Worm (Caenorhabditis elegans) whole organism, dauer: ENCODE results near the gene idpp-5.

Source experiments
- unc-62 ChIP-seq: sonication (generic microtip); optimal IDR thresholded peaks from 2 replicates; lab custom pipeline; 2017; ENCODE audit warnings: missing biosample characterization, missing genetic modification reagents, missing genetic modification characterization

The idpp-5 gene

DNA sequence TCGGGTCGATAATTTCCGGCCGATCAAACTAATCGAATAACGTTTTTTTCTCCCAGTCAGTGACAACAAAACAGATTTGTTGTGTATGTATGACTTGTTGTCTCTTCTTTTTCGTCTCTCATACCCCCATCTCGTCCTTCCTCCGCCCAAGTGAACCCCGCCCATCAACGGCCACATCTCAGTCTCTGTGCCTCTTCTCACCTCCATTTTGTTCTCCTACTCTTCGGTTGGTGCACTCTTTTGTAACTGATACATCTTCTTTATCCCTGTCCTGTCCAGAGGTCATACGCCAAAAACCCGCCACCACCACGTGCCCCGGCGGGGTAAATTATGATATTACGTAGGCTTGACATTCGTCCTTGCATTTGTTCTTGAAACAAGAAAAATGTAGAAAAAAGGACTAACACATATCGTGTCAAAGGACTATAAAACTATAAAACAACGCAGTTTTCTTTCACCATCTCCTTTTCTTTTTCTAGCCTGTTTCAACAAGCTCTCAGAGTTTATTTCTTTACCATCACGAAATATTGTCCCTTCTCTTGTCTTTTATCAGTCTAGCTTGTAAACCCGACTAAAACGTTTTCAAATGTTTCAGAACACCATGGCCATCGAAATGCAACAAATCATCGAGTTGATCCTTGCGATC is 5.1 kb downstream of the idpp-5 start, which contains the start of gene pmpl-1:
TSS of gene pmpl-1 (plus strand) at position 596 of the 646 bp plus-strand sequence.
- no peak for TF ChIP-seq unc-62 (GFP tag; lab: Kevin White, UChicago)

DNA sequence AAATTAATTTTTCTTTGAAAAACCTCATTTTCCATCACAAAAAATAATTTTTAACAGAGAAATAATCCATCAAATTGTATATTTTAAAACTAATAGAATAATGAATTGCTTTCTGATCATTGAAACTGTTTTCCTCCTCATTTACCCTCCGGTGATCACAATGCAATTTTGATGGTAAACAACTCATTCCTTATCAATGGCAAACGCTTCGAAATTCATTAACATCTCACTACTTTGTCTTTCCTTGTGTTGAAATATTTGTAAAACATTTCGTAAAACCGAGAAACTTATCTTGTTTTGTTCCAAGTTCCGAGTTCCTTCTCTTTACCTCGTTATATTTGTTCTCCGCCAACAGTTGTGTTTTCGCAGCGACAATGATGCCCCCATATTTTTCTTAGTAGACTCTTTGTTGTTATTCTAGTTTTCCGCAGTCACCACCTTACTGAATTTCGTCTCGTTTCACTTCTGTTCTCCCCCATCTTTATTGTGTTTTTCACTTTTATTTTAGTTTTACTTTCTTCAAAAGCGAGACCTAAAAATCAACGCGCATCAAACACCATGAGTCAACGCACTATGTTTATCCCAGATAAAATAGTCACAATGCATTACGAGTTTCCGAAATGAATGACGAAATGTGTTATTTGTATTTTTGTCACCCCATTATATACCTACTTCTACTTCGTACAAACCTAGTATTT is 7.4 kb downstream of the idpp-5 start:
- TF ChIP-seq unc-62 (GFP tag; lab: Kevin White, UChicago), result no peak

- TF ChIP-seq unc-62 (GFP tag; lab: Kevin White, UChicago), result no peak
Measured at ce11 chrX:3783659-3784058, 9.0 kb downstream of the idpp-5 start.

ce11 chrX:3781040-3781439 is 11.6 kb downstream of the idpp-5 start, which contains the start of gene marg-1:
Gene marg-1, minus strand, starts transcription at chrX:3781140.
- no peak for TF ChIP-seq unc-62 (GFP tag; lab: Kevin White, UChicago)

- no peak for TF ChIP-seq unc-62 (GFP tag; lab: Kevin White, UChicago)
Measured at ce11 chrX:3773233-3773632, 19.4 kb downstream of the idpp-5 start.

DNA sequence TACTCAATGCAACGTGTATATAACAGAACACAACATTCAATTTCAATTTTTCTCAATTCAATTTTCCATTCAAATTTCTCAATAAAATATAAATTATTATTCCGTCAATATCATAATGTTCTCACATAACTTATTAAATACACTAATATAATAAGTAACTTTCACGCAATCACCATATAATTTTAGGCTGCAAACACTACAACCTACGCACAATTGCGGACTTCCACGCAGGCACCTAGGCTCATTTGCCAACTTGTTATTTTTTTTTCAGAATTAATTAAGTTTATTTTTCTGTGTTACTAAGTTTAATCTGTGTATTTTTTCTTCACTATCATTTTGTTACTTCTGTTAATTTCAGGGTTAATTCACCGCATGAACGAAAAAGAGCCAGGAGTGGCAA is 20.2 kb downstream of the idpp-5 start, which contains the start of gene F47B7.2:
TSS of gene F47B7.2 (plus strand) at position 358 of the 400 bp plus-strand sequence.
- TF ChIP-seq unc-62 (GFP tag; lab: Kevin White, UChicago), result no peak

ce11 chrX:3768717-3769116 is 23.9 kb downstream of the idpp-5 start, which contains the start of gene F47B7.5:
Gene F47B7.5, minus strand, starts transcription at chrX:3768817.
- TF ChIP-seq unc-62 (GFP tag; lab: Kevin White, UChicago), result no peak

DNA sequence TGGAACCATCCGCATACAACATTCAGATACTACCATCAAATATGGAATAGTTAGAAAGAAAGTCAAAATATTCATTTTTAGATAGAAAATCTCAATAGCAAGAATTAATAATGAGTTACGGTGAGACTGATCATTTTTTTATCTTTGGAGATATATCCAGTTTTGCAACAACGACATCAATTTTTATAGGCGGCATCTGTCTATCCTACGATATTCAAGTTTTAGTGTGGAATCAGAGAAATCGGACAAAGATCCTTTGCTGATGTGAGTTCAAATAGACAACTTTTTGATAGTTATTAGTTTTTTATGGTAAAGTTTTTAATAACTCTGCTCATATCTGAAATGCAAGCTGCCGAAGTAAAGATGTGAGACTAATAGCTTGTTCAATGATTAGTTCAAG is 26.1 kb downstream of the idpp-5 start, which contains the start of gene F47B7.4:
TSS of gene F47B7.4 (minus strand) at position 101 of the 400 bp plus-strand sequence.
- no peak for TF ChIP-seq unc-62 (GFP tag; lab: Kevin White, UChicago)

- no peak for TF ChIP-seq unc-62 (GFP tag; lab: Kevin White, UChicago)
Measured at ce11 chrX:3764295-3764694, 28.3 kb downstream of the idpp-5 start, which contains the start of gene F47B7.3. Gene F47B7.3, minus strand, starts transcription at chrX:3764395.

DNA sequence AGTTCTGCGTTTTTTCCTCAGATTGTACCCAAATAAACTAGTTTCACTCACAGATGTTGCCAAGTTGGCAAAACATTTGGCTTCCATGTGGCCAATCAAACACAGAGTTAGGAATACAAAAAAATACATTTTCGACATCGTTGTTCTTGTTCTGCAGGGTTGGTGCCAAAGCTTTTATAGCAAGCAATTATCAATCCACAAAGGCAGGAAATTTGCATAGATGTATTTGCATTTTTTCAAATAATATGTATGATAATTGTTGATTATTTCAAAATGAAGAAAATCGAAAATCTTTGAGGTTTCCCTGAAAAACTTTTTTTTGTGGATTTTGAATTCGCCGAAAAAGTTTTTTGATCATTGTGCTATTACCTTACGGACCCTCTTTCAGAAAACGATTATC is 30.2 kb downstream of the idpp-5 start, which contains the start of gene T14G12.11:
TSS of gene T14G12.11 (minus strand) at position 138 of the 400 bp plus-strand sequence.
- no peak for TF ChIP-seq unc-62 (GFP tag; lab: Kevin White, UChicago)

- TF ChIP-seq unc-62 (GFP tag; lab: Kevin White, UChicago), result no peak
Measured at ce11 chrX:3759820-3760219, 32.8 kb downstream of the idpp-5 start.

DNA sequence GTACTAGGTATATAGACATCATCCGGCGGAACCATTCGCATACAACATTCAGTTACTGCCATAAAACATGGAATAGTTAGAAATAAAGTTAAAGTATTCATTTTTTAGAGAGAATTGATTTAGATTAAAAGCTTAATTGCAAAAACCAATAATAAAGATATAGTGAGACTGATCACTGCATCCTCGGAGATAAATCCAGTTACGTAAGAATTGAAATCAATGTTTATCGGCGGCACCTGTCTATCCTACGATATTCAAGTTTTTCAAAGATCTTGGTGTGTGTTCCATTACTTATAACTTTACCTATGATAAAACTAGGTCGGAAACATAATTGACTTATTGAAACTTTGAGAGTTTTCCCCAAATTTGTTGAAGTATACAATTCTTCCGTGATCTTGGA is 33.3 kb downstream of the idpp-5 start, which contains the start of gene T14G12.6:
TSS of gene T14G12.6 (minus strand) at position 101 of the 400 bp plus-strand sequence.
- TF ChIP-seq unc-62 (GFP tag; lab: Kevin White, UChicago), result no peak

- no peak for TF ChIP-seq unc-62 (GFP tag; lab: Kevin White, UChicago)
Measured at ce11 chrX:3758399-3758798, 34.2 kb downstream of the idpp-5 start, which contains the start of gene T14G12.12. Gene T14G12.12, minus strand, starts transcription at chrX:3758499.

DNA sequence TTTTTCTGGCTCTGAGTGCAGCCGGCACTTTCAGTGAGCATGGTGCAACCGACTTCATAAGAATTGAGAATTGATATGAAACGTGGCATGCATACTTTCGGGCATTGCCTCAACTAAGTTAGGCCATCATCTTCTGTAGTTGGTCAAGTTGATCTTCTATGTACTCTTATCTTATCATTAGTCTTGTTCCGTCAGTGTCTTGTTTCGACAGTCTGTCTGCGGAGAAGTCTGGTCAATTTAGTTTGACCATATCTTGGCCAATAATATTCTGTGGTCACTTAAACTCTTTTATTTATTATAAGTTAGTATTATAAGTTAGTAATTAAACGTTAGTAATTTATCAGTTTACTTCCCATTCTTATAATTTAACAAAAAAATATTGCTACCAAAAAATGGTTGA is 36.4 kb downstream of the idpp-5 start:
- no peak for TF ChIP-seq unc-62 (GFP tag; lab: Kevin White, UChicago)

DNA sequence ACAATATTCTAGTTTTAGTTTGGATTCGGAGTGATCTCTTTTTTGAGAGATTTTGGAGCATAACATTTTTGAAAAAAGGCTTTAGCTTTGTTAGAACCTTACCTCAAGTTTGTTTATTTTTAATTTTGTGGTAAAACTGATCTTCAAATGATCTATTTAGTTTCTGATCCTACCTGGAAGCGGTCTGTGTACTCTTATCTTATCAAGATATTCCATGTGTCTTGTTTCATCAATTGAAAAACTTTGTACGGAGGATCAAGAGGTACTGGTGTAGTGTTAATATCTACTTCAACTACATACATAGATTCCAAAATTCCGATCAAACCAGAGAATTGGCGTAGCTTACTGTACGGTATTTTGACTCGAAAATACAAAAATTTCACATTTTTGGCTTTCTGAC is 36.9 kb downstream of the idpp-5 start:
- TF ChIP-seq unc-62 (GFP tag; lab: Kevin White, UChicago), result no peak

ce11 chrX:3752443-3752842 is 40.2 kb downstream of the idpp-5 start:
- no peak for TF ChIP-seq unc-62 (GFP tag; lab: Kevin White, UChicago)
